Worm (Caenorhabditis elegans): ENCODE data around the gene lias-1.
A peak's percentile ranks its signal among the peaks of the same experiment; 100 is the strongest.

lias-1 gene

ce11 chrIII:3460061-3460460 lies 44.8 kb downstream of the lias-1 start, which contains the start of gene C34C12.8:
Gene C34C12.8 (plus strand): TSS chrIII:3460406.
- TF ChIP-seq pag-3 (tag; optimal IDR thresholded peaks at IDR 0.05; ENCODE audit: borderline replicate concordance): no peak
- no peak for TF ChIP-seq unc-3 (GFP tag; conservative IDR thresholded peaks at IDR 0.05)
- TF ChIP-seq unc-3 (tag; optimal IDR thresholded peaks at IDR 0.05): no peak
- peak; percentile 37 for TF ChIP-seq pax-1 (tag; optimal IDR thresholded peaks at IDR 0.05)
- TF ChIP-seq ceh-22 (tag; optimal IDR thresholded peaks at IDR 0.05): no peak
- TF ChIP-seq dve-1 (tag; optimal IDR thresholded peaks at IDR 0.05): peak; percentile 57
- TF ChIP-seq ama-1 (optimal IDR thresholded peaks at IDR 0.05): no peak
- TF ChIP-seq unc-42 (tag; optimal IDR thresholded peaks at IDR 0.05): peak; percentile 89
- peak; percentile 40 for TF ChIP-seq pat-9 (tag; optimal IDR thresholded peaks at IDR 0.05)
- no peak for TF ChIP-seq elt-4 (tag; optimal IDR thresholded peaks at IDR 0.05)
- peak; percentile 71 for TF ChIP-seq ref-2 (tag; optimal IDR thresholded peaks at IDR 0.05)
- peak; percentile 87 for TF ChIP-seq nfya-1 (tag; optimal IDR thresholded peaks at IDR 0.05)
- TF ChIP-seq ets-4 (tag; optimal IDR thresholded peaks at IDR 0.05): peak; percentile 18
- TF ChIP-seq ceh-48 (tag; optimal IDR thresholded peaks at IDR 0.05): peak; percentile 13
- peak; percentile 41 for TF ChIP-seq ceh-14 (tag; optimal IDR thresholded peaks at IDR 0.05)
- TF ChIP-seq tbx-2 (tag; optimal IDR thresholded peaks at IDR 0.05): peak; percentile 70
- peak; percentile 71 for TF ChIP-seq hlh-30 (tag; optimal IDR thresholded peaks at IDR 0.05; ENCODE audit: insufficient read depth)
- no peak for TF ChIP-seq hlh-6 (tag; optimal IDR thresholded peaks at IDR 0.05)
- no peak for TF ChIP-seq zip-5 (tag; optimal IDR thresholded peaks at IDR 0.05)
- TF ChIP-seq pqm-1 (tag; optimal IDR thresholded peaks at IDR 0.05): no peak
- peak; percentile 55 for TF ChIP-seq ceh-19 (GFP tag; optimal IDR thresholded peaks at IDR 0.05)
- peak; percentile 63 for TF ChIP-seq rnt-1 (tag; optimal IDR thresholded peaks at IDR 0.05)
- TF ChIP-seq unc-86 (tag; optimal IDR thresholded peaks at IDR 0.05): peak; percentile 37
- TF ChIP-seq nhr-232 (tag; optimal IDR thresholded peaks at IDR 0.05): no peak
- no peak for TF ChIP-seq K02D7.2 (tag; optimal IDR thresholded peaks at IDR 0.05)
- TF ChIP-seq ceh-45 (GFP tag; IDR thresholded peaks at IDR 0.05): no peak
- TF ChIP-seq pha-2 (tag; optimal IDR thresholded peaks at IDR 0.05): no peak
- no peak for TF ChIP-seq K09A11.1 (tag; optimal IDR thresholded peaks at IDR 0.05; ENCODE audit: insufficient read depth)
- peak; percentile 51 for TF ChIP-seq elt-2 (tag; optimal IDR thresholded peaks at IDR 0.05)
- peak; percentile 15 for TF ChIP-seq ceh-18 (tag; optimal IDR thresholded peaks at IDR 0.05)
- peak; percentile 39 for TF ChIP-seq sox-4 (tag; optimal IDR thresholded peaks at IDR 0.05)
- no peak for TF ChIP-seq eyg-1 (tag; optimal IDR thresholded peaks at IDR 0.05)
- no peak for TF ChIP-seq unc-55 (GFP tag; optimal IDR thresholded peaks at IDR 0.05)
- TF ChIP-seq ceh-31 (tag; optimal IDR thresholded peaks at IDR 0.05): peak; percentile 78
- TF ChIP-seq ztf-16 (tag; optimal IDR thresholded peaks at IDR 0.05): peak; percentile 15
- no peak for TF ChIP-seq ceh-9 (tag; optimal IDR thresholded peaks at IDR 0.05)
- peak; percentile 33 for TF ChIP-seq ceh-34 (tag; optimal IDR thresholded peaks at IDR 0.05)
- TF ChIP-seq tbx-7 (tag; optimal IDR thresholded peaks at IDR 0.05): no peak
- TF ChIP-seq ahr-1 (tag; optimal IDR thresholded peaks at IDR 0.05): no peak
- no peak for TF ChIP-seq gmeb-2 (tag; optimal IDR thresholded peaks at IDR 0.05)
- TF ChIP-seq T23F11.4 (GFP tag; optimal IDR thresholded peaks at IDR 0.05): no peak
- peak; percentile 30 for TF ChIP-seq dmd-4 (tag; optimal IDR thresholded peaks at IDR 0.05; ENCODE audit: borderline replicate concordance)
- no peak for TF ChIP-seq ceh-24 (tag; optimal IDR thresholded peaks at IDR 0.05)
- no peak for TF ChIP-seq F13H6.1 (tag; optimal IDR thresholded peaks at IDR 0.05)
- TF ChIP-seq madf-2 (tag; optimal IDR thresholded peaks at IDR 0.05): peak; percentile 7
- TF ChIP-seq pha-4 (tag; optimal IDR thresholded peaks at IDR 0.05): no peak
- TF ChIP-seq hlh-15 (tag; optimal IDR thresholded peaks at IDR 0.05): peak; percentile 9
- peak; percentile 81 for TF ChIP-seq ceh-30 (tag; optimal IDR thresholded peaks at IDR 0.05)
- no peak for TF ChIP-seq hlh-8 (tag; optimal IDR thresholded peaks at IDR 0.05)
- peak; percentile 17 for TF ChIP-seq lin-11 (tag; optimal IDR thresholded peaks at IDR 0.05)
- TF ChIP-seq Y22D7AL.16 (tag; optimal IDR thresholded peaks at IDR 0.05): no peak
- TF ChIP-seq sox-2 (GFP tag; IDR thresholded peaks at IDR 0.05): no peak
- peak; percentile 2 for TF ChIP-seq npax-4 (tag; optimal IDR thresholded peaks at IDR 0.05)
- no peak for TF ChIP-seq che-1 (tag; optimal IDR thresholded peaks at IDR 0.05)
- TF ChIP-seq syd-9 (tag; optimal IDR thresholded peaks at IDR 0.05): no peak
